Fruit fly (Drosophila melanogaster): Measurements from ENCODE around the gene goe.

The goe gene

DNA sequence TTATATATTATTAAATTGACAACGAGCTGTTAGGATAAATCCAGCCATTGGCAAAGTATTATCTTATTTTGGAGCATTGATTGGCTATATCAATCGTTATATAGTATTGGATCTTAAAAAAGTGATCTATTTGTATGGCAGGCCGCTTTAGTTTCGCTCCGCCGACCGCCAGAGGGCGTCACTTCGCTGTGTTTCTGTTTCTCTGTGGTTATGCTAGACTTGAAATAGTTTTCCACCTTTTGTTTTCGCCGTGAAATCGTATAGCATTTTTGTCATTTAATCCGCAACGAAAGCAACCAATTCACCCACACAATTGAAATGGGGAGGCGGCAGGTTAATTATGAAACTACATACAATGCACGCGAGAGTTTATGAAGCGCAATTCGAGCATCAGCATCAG, 4.9 kb downstream of the goe start:
- TF ChIP-seq noc (tag; optimal IDR thresholded peaks at IDR 0.05): no peak

DNA sequence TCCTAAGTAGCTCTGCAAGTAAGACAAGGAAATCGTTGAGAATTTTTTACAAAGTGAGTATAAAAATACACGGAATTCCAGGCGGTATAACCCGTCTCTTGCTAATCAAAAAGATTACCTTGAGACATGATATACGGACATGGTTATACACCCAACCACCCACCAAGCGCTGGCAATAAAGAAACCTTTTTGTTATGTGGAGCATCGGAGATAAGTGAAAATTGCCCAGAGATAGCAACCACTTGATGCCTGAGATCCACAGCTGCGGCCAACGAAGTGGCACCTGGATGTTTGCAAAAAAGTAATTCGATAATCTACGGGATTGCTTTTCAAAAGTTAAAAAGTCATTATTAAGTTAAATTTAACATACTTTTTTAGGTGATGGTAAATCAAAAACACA, 5.8 kb downstream of the goe start:
- no peak for TF ChIP-seq noc (tag; optimal IDR thresholded peaks at IDR 0.05)

DNA sequence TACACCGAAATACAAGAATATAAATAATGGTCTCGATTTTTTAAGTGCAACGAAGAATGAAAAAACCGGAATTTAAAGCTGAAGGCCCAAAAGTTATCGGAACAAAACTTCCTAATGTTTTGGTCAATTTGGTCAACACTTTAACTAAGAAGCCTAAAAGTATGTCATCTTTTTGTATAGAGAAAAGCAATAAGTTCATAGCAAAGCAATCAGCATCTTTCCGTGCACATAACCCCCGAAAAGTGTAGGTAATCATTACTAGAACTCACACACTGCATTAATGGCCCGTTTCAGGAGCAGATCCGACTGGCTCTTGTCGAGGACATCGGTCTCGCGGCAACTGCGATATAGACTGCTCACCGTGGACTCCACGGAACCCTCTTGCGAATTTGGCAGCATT, 7.4 kb downstream of the goe start:
- no peak for TF ChIP-seq noc (tag; optimal IDR thresholded peaks at IDR 0.05)

dm6 chrX:16742547-16742946, 9.2 kb downstream of the goe start, which contains the start of gene Twdlalpha:
Twdlalpha (plus strand) TSS chrX:16742847.
- TF ChIP-seq noc (tag; optimal IDR thresholded peaks at IDR 0.05): no peak

dm6 chrX:16740606-16741005, 11.1 kb downstream of the goe start, which contains the start of gene CG32568:
CG32568 (plus strand) TSS chrX:16740906.
- TF ChIP-seq noc (tag; optimal IDR thresholded peaks at IDR 0.05): no peak

DNA sequence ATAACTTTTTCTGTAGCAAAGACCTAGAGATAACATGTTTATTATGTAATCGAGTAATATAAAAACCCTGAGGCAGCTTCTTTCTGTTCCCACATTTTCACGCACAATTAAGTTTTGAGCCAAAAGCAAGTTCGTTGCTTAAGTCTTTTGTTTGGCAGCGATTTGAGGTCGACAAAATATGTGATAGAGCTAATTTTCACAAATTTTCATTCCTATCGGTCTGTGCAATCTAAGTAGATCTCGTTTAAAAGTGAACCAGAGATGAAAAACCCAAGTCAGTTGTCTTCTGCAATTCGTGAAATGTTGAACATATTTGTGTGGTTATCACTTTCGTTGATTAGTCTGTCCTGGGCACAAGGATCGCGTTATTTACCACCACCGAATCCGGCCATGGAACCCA, 13.8 kb downstream of the goe start, which contains the start of gene TwdlZ:
Gene TwdlZ, plus strand, starts transcription at position 301 of the 400 bp plus-strand sequence.
- no peak for TF ChIP-seq noc (tag; optimal IDR thresholded peaks at IDR 0.05)

DNA sequence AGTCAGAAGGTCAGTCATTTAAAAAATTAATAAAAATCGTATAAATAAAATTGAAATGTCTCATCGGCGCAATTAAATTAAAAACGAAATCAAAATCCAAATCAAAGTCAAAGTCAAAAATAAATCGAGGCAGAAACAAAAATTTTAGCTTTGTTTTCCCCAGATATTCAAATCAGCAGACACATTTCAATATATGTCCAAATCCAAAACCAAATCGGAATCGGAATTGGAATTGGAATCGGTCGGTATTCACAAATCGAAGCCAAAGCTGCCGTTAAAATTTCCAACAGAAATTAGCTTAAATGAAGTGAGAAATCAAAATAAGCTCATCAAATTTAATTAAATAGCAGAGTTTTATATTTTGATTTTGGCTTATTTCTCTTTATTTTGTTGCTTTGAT, 15.5 kb downstream of the goe start:
- TF ChIP-seq noc (tag; optimal IDR thresholded peaks at IDR 0.05): no peak

dm6 chrX:16734647-16735046, 17.1 kb downstream of the goe start, which contains the start of gene TwdlY:
TwdlY (plus strand) TSS chrX:16734947.
- TF ChIP-seq noc (tag; optimal IDR thresholded peaks at IDR 0.05): no peak

DNA sequence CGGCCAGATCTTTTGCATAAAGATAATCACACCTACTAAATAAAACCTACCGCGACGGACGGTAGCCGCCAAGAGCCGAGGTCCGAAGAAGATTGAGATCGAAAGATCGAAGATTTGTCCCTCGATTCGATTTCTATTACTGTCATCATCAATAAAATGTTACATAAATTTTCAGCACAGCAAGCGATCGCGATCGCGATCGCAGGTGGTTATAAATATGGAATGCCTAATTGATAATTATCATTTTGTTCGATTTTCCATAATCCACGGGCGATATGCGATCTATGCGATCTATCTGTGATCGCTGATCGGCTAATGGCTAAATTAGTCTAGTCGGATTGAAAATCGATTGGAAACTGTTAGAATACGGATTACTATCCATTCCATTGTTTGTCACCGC, 18.5 kb downstream of the goe start:
- TF ChIP-seq noc (tag; optimal IDR thresholded peaks at IDR 0.05): no peak

DNA sequence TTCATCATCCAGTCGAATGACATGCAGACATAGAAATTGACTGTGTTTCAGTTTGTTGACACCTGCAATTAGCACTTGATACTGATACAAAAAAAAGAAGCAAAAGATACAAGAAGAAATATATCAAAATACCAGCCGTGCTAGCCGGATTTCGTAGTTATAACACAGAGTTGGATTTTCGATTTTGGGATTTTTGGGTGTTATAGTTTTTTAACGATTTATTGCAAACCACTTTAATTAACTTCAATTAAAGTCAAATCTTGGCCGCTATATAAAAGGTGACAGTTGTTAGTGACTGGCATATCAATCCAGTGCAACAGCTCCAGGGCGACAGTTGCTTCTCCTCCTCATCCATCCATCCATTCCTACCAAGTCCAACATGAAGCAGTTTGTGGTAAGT, 20.9 kb downstream of the goe start, which contains the start of gene TwdlX:
Gene TwdlX, plus strand, starts transcription at position 301 of the 400 bp plus-strand sequence.
- TF ChIP-seq noc (tag; optimal IDR thresholded peaks at IDR 0.05): no peak

- no peak for TF ChIP-seq noc (tag; optimal IDR thresholded peaks at IDR 0.05)
Measured at dm6 chrX:16724544-16724943, 27.2 kb downstream of the goe start.

DNA sequence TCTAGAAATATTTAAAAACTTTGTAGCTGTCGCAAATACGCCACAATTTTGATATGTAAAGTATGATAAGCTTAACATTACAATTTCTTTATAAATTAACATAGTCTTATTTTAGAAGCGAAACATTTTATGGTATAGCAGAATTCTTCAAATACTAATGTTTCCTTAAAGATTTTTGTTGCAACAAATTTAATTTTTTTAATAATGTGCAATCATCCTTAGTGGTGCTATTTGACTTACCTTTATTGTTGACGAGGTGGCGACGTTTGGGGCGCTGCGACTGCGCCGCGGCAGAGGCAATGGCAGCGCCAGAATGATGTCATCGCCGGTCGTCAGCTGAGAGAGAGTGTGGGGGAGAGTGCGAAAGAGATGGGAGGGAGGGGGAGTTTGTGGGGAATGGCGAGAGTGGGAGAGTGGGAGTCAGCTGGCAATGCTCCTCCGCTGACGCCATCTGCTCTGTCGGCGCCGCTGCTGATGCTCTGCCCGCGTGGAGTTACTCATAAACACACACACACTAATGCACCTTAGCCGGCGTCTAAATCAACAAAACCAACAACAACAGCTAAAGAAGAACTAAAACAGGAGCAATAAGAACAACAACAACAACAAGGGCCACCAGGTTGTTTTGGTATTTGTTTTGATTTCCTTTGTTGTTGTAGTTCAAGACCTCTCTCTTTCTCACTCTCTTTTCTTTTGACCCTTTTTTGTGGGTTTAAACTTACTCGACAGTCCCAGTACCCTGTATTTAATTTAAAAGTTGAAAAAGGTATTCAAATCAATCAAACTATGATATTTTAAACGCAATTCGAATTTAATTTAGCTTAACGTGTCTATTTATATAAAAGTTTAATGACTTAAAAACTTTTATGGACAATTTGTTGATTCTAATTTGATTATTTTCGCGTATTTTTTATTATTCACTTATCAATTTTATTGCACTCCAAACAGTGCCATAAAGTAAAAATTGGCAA, 28.2 kb downstream of the goe start:
- peak; percentile 88 for TF ChIP-seq noc (tag; optimal IDR thresholded peaks at IDR 0.05)

- TF ChIP-seq noc (tag; optimal IDR thresholded peaks at IDR 0.05): no peak
Measured at dm6 chrX:16721168-16721567, 30.5 kb downstream of the goe start, which contains the start of the genes CG32572 and CG34325. CG32572 (plus strand) TSS chrX:16721183. CG34325 (minus strand) TSS chrX:16721411.

- no peak for TF ChIP-seq noc (tag; optimal IDR thresholded peaks at IDR 0.05)
Measured at dm6 chrX:16718169-16718723, 33.5 kb downstream of the goe start.

DNA sequence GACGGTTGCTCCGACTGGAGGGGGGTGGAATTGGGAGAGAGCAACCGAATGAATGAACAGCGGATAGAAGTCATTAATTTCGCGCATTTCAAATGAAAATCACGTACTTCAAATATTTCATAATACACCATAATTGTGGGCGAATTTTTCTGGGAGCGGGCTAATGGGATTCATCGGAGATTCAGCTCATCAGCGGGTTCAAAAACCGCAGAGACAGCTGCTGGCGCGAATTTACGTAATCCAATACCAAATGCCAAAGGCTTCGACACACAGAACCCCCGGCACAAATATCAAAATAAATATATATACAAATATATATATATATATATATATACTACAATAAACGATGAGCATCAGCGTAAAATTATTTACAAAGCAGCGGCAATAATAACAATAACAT, 35.1 kb downstream of the goe start:
- TF ChIP-seq noc (tag; optimal IDR thresholded peaks at IDR 0.05): no peak

DNA sequence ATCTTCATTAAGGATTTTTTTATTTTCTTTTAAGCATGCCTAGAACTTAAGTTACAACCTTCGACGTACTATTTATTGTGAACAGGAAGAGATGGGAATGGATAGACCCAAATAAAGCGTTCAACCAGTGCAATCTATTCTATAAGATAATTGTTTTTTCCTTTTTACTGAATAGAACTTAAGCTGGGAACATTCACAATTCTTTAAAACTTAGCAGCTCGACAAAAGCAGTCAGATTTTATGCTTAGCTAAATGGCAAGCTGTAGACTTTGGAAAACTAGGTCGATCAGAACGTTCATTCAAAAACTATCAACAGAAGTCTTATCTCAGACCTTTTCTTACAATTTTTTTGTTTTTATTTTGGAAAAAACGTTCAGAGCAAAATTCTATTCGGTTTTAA, 40.7 kb downstream of the goe start, which contains the start of gene CG13008:
Gene CG13008, plus strand, starts transcription at position 301 of the 400 bp plus-strand sequence.
- TF ChIP-seq noc (tag; optimal IDR thresholded peaks at IDR 0.05): no peak

DNA sequence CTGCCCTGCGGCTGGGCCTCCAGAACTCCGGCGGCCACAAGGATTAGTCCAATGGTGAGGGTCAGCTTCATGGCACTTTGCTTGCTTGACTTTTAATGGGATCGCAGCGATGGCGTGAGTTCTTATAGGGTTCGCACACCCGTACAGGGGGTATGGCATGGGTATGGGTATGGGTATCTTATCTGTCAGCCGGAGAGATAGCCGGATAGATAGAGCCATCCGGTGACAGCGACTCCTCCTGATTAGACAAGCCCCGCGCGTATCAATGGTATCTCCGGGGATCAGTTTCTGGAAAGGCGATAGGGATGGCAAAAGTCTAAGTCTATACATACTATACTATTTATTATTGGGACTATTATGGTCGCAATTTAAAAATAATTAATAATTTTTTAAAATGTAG, 44.9 kb downstream of the goe start, which contains the start of gene CG9672:
Gene CG9672, minus strand, starts transcription at position 101 of the 400 bp plus-strand sequence.
- no peak for TF ChIP-seq noc (tag; optimal IDR thresholded peaks at IDR 0.05)

Data from whole organism, larva.